Worm (Caenorhabditis elegans): ENCODE measurements around the gene T24H7.2.

Gene T24H7.2

ce11 chrII:6250782-6251461 is 3.8 kb downstream of the T24H7.2 start, which contains the start of gene phb-2:
TSS of gene phb-2 (plus strand) at chrII:6251411.
- no peak for TF ChIP-seq cnd-1 (tag; optimal IDR thresholded peaks at IDR 0.05)
- TF ChIP-seq nhr-12 (tag; optimal IDR thresholded peaks at IDR 0.05), result no peak
- TF ChIP-seq unc-120 (tag; optimal IDR thresholded peaks at IDR 0.05; ENCODE audit: poor library complexity, severe bottlenecking), result peak; percentile 60
- peak; percentile 24 for TF ChIP-seq ces-1 (GFP tag; optimal IDR thresholded peaks at IDR 0.05)
- TF ChIP-seq drap-1 (GFP tag; optimal IDR thresholded peaks at IDR 0.05), result no peak
- no peak for TF ChIP-seq zip-8 (tag; optimal IDR thresholded peaks at IDR 0.05)
- TF ChIP-seq ham-2 (GFP tag; optimal IDR thresholded peaks at IDR 0.05), result no peak
- TF ChIP-seq tbx-8 (GFP tag; optimal IDR thresholded peaks at IDR 0.05), result no peak
- TF ChIP-seq mep-1 (tag; optimal IDR thresholded peaks at IDR 0.05), result peak; percentile 81
- no peak for TF ChIP-seq blmp-1 (tag; optimal IDR thresholded peaks at IDR 0.05)
- TF ChIP-seq nhr-2 (tag; optimal IDR thresholded peaks at IDR 0.05), result peak; percentile 11
- TF ChIP-seq hlh-1 (tag; optimal IDR thresholded peaks at IDR 0.05), result peak; percentile 56
- peak; percentile 32 for TF ChIP-seq unc-62 (GFP tag; optimal IDR thresholded peaks at IDR 0.05)
- TF ChIP-seq pha-4 (tag; optimal IDR thresholded peaks at IDR 0.05), result peak; percentile 92
- no peak for TF ChIP-seq mls-2 (tag; optimal IDR thresholded peaks at IDR 0.05)
- TF ChIP-seq nhr-28 (tag; optimal IDR thresholded peaks at IDR 0.05), result no peak
- TF ChIP-seq lin-13 (tag; optimal IDR thresholded peaks at IDR 0.05), result no peak
- TF ChIP-seq lin-32 (GFP tag; optimal IDR thresholded peaks at IDR 0.05), result no peak
- peak; percentile 81 for TF ChIP-seq nhr-237 (tag; optimal IDR thresholded peaks at IDR 0.05)
- peak; percentile 20 for TF ChIP-seq ceh-39 (tag; optimal IDR thresholded peaks at IDR 0.05)
- no peak for TF ChIP-seq elt-1 (tag; optimal IDR thresholded peaks at IDR 0.05; ENCODE audit: borderline replicate concordance, insufficient read depth)
- no peak for TF ChIP-seq elt-3 (tag; optimal IDR thresholded peaks at IDR 0.05)
- no peak for TF ChIP-seq snpc-4 (tag; optimal IDR thresholded peaks at IDR 0.05)
- peak; percentile 81 for TF ChIP-seq lsy-2 (tag; optimal IDR thresholded peaks at IDR 0.05)
- TF ChIP-seq ceh-83 (GFP tag; optimal IDR thresholded peaks at IDR 0.05), result no peak
- no peak for TF ChIP-seq ceh-43 (GFP tag; optimal IDR thresholded peaks at IDR 0.05)
- TF ChIP-seq sptf-1 (tag; optimal IDR thresholded peaks at IDR 0.05), result peak; percentile 37

- TF ChIP-seq nhr-28 (tag; optimal IDR thresholded peaks at IDR 0.05), result no peak
- no peak for TF ChIP-seq ceh-43 (GFP tag; optimal IDR thresholded peaks at IDR 0.05)
- TF ChIP-seq ceh-39 (tag; optimal IDR thresholded peaks at IDR 0.05), result no peak
- TF ChIP-seq ceh-83 (GFP tag; optimal IDR thresholded peaks at IDR 0.05), result no peak
- TF ChIP-seq M03D4.4 (tag; optimal IDR thresholded peaks at IDR 0.05), result no peak
- TF ChIP-seq mls-2 (tag; optimal IDR thresholded peaks at IDR 0.05), result no peak
- TF ChIP-seq unc-39 (tag; optimal IDR thresholded peaks at IDR 0.05), result no peak
- no peak for TF ChIP-seq unc-120 (tag; optimal IDR thresholded peaks at IDR 0.05; ENCODE audit: poor library complexity, severe bottlenecking)
- no peak for TF ChIP-seq mep-1 (tag; optimal IDR thresholded peaks at IDR 0.05)
- no peak for TF ChIP-seq elt-3 (tag; optimal IDR thresholded peaks at IDR 0.05)
- TF ChIP-seq drap-1 (GFP tag; optimal IDR thresholded peaks at IDR 0.05), result no peak
- TF ChIP-seq pha-4 (tag; optimal IDR thresholded peaks at IDR 0.05), result no peak
- TF ChIP-seq bed-3 (GFP tag; optimal IDR thresholded peaks at IDR 0.05), result no peak
- no peak for TF ChIP-seq lin-13 (tag; optimal IDR thresholded peaks at IDR 0.05)
Observed at ce11 chrII:6252707-6253106, 5.6 kb downstream of the T24H7.2 start.

ce11 chrII:6256024-6256423 is 8.9 kb downstream of the T24H7.2 start, which contains the start of gene F13H8.5:
TSS of gene F13H8.5 (minus strand) at chrII:6256124.
- TF ChIP-seq lin-13 (tag; optimal IDR thresholded peaks at IDR 0.05) (no peak), nhr-28 (tag; optimal IDR thresholded peaks at IDR 0.05) (no peak), nhr-2 (tag; optimal IDR thresholded peaks at IDR 0.05) (no peak)

ce11 chrII:6257220-6257877 is 10.2 kb downstream of the T24H7.2 start:
- peak; percentile 98 for TF ChIP-seq zip-8 (tag; optimal IDR thresholded peaks at IDR 0.05)
- no peak for TF ChIP-seq lin-13 (tag; optimal IDR thresholded peaks at IDR 0.05)

- no peak for TF ChIP-seq tbx-8 (GFP tag; optimal IDR thresholded peaks at IDR 0.05)
- TF ChIP-seq snpc-4 (tag; optimal IDR thresholded peaks at IDR 0.05), result no peak
- TF ChIP-seq elt-1 (tag; optimal IDR thresholded peaks at IDR 0.05; ENCODE audit: borderline replicate concordance, insufficient read depth), result no peak
- no peak for TF ChIP-seq nhr-2 (tag; optimal IDR thresholded peaks at IDR 0.05)
- no peak for TF ChIP-seq lsy-2 (tag; optimal IDR thresholded peaks at IDR 0.05)
Observed at ce11 chrII:6259867-6260266, 12.8 kb downstream of the T24H7.2 start, which contains the start of gene F13H8.11. TSS of gene F13H8.11 (minus strand) at chrII:6260021.
